Fruit fly (Drosophila melanogaster): ENCODE data around the gene eyg.

eyg gene

DNA sequence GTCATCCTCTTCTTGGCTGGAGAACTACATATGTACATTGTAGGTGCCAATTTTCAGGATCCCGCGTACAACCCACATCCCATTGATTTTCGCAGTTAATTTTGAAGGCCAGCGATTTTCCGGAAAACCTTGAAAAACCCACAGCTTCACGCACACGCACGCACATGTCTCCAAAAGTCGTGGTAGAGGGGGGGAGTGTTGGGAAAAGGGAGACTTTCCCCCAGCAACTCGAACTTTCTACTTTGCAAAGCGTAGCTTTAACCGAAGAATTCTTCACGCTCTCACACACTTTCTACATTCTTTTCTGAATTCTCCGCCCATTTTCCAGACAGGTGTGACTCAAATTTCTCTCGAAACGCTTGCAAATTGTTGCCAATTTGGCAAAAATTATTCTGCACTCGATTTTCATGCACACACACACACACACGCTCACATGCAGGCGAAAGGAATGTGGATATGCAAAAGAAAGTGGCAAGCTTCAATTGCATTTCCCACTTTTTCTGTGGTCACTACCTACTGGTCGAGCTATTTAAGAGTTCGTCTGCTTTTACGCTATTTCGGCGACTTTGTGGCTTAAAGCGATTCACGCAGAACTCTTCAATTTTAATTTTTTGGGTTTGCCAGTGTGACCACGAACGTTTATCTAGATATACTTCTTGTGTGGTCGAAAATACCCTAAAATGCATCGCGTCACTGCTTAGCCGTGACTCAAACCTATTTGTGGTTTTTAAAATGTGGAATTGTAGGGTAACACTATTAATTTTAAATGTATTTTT lies 53.4 kb downstream of the eyg start, which contains the start of gene SCaMC (continued):
- no peak for TF ChIP-seq Fer1 (GFP tag; optimal IDR thresholded peaks at IDR 0.05)
- TF ChIP-seq dm (GFP tag; optimal IDR thresholded peaks at IDR 0.05), result no peak
- no peak for TF ChIP-seq danr (GFP tag; IDR thresholded peaks at IDR 0.05)
- no peak for TF ChIP-seq mirr (GFP tag; optimal IDR thresholded peaks at IDR 0.05)
- no peak for TF ChIP-seq Ada2b (GFP tag; IDR thresholded peaks at IDR 0.05)
- TF ChIP-seq CG9437 (GFP tag; optimal IDR thresholded peaks at IDR 0.05), result no peak
- no peak for TF ChIP-seq CG10654 (GFP tag; optimal IDR thresholded peaks at IDR 0.05)
- TF ChIP-seq Lpt (GFP tag; optimal IDR thresholded peaks at IDR 0.05), result no peak
- no peak for TF ChIP-seq mld (GFP tag; IDR thresholded peaks at IDR 0.05; ENCODE audit: partially characterized antibody)
- TF ChIP-seq schlank (tag; optimal IDR thresholded peaks at IDR 0.05), result no peak
- no peak for TF ChIP-seq bowl (GFP tag; IDR thresholded peaks at IDR 0.05)
- no peak for TF ChIP-seq Gug (GFP tag; IDR thresholded peaks at IDR 0.05)
- TF ChIP-seq Vsx1 (GFP tag; optimal IDR thresholded peaks at IDR 0.05), result no peak
- TF ChIP-seq Hr3 (GFP tag; optimal IDR thresholded peaks at IDR 0.05), result no peak
- TF ChIP-seq GATAe (GFP tag; conservative IDR thresholded peaks at IDR 0.05), result no peak
- TF ChIP-seq hth (optimal IDR thresholded peaks at IDR 0.05), result no peak
- TF ChIP-seq CG31365 (tag; optimal IDR thresholded peaks at IDR 0.05), result no peak
- TF ChIP-seq CG2199 (GFP tag; IDR thresholded peaks at IDR 0.05), result no peak
- no peak for TF ChIP-seq tx (GFP tag; optimal IDR thresholded peaks at IDR 0.05)
- TF ChIP-seq Hr51 (GFP tag; optimal IDR thresholded peaks at IDR 0.05), result no peak
- no peak for TF ChIP-seq Ptx1 (GFP tag; IDR thresholded peaks at IDR 0.05)
- no peak for TF ChIP-seq Hr78 (GFP tag; optimal IDR thresholded peaks at IDR 0.05)
